Fruit fly (Drosophila melanogaster) whole organism, wandering third instar larva: ENCODE results near the gene eRF1.

Source experiments
- CG9705 ChIP-seq: fragments of 200-800 bp; sonication (Bioruptor generic); optimal IDR thresholded peaks from 2 replicates; lab custom pipeline; 2018; ENCODE audit warnings: missing biosample characterization, mild to moderate bottlenecking, missing genetic modification characterization
- Dfd ChIP-seq: fragments of >200 bp; optimal IDR thresholded peaks from 2 replicates; lab custom pipeline; 2017; ENCODE audit warnings: missing biosample characterization, missing genetic modification characterization
- Dif ChIP-seq: fragments of 200-275, 200-300 bp; sonication (Bioruptor generic); optimal IDR thresholded peaks from 2 replicates; lab custom pipeline; 2018; ENCODE audit warnings: missing biosample characterization, missing genetic modification characterization; ENCODE audit not compliant: partially characterized antibody
- HLH106 ChIP-seq: fragments of 200-800 bp; optimal IDR thresholded peaks from 3 replicates; lab custom pipeline; 2019; ENCODE audit warnings: missing biosample characterization, mild to moderate bottlenecking, missing genetic modification characterization, moderate library complexity
- Hnf4 ChIP-seq: fragments of 200-800 bp; sonication (Bioruptor generic); optimal IDR thresholded peaks from 2 replicates; lab custom pipeline; 2016; ENCODE audit warnings: missing biosample characterization, mild to moderate bottlenecking, missing genetic modification characterization
- Hr78 ChIP-seq: fragments of >200 bp; optimal IDR thresholded peaks from 2 replicates; lab custom pipeline; 2017; ENCODE audit warnings: missing biosample characterization, missing genetic modification characterization
- Hr83 ChIP-seq: fragments of 200-300 bp; sonication (Bioruptor generic); optimal IDR thresholded peaks from 2 replicates; lab custom pipeline; 2016; ENCODE audit warnings: missing biosample characterization, mild to moderate bottlenecking, missing genetic modification characterization, moderate library complexity; ENCODE audit not compliant: poor library complexity, severe bottlenecking
- Jra ChIP-seq: sonication (Bioruptor generic); optimal IDR thresholded peaks from 2 replicates; lab custom pipeline; 2016; ENCODE audit warnings: missing biosample characterization, missing genetic modification characterization
- Myc ChIP-seq: fragments of >200 bp; optimal IDR thresholded peaks from 2 replicates; lab custom pipeline; 2017
- N ChIP-seq: fragments of >200 bp; optimal IDR thresholded peaks from 2 replicates; lab custom pipeline; 2018; ENCODE audit warnings: missing biosample characterization, missing external identifiers, missing genetic modification characterization
- OdsH ChIP-seq: fragments of 200-800 bp; sonication (Bioruptor generic); optimal IDR thresholded peaks from 2 replicates; lab custom pipeline; 2016; ENCODE audit warnings: missing biosample characterization, mild to moderate bottlenecking, missing genetic modification characterization
- Rel ChIP-seq, 2 experiments: fragments of 200-800 bp; sonication (Bioruptor generic) in 1 of 2; optimal IDR thresholded peaks; 2 replicates in 1 of 2; 3 replicates in 1 of 2; lab custom pipeline; 2016 to 2019; ENCODE audit warnings: mild to moderate bottlenecking in 2 of 2, missing biosample characterization in 2 of 2, missing genetic modification characterization in 2 of 2, moderate library complexity in 1 of 2
- Sp1 ChIP-seq: fragments of 200-800 bp; sonication (Bioruptor generic); optimal IDR thresholded peaks from 3 replicates; lab custom pipeline; 2019; ENCODE audit warnings: missing biosample characterization, mild to moderate bottlenecking, missing genetic modification characterization, moderate library complexity
- Vsx2 ChIP-seq: fragments of 200-300, 225-300 bp; sonication (Bioruptor generic); optimal IDR thresholded peaks from 2 replicates; lab custom pipeline; 2018; ENCODE audit warnings: missing biosample characterization, missing genetic modification characterization; ENCODE audit not compliant: partially characterized antibody
- br ChIP-seq: fragments of 200-800 bp; sonication (Bioruptor generic); optimal IDR thresholded peaks from 2 replicates; lab custom pipeline; 2016; ENCODE audit warnings: missing biosample characterization, missing genetic modification characterization
- dl ChIP-seq, 2 experiments: fragments of 175-275, 200-275 bp in 1 of 2; fragments of 200-275 bp in 1 of 2; sonication (Bioruptor generic); optimal IDR thresholded peaks; lab custom pipeline; 2018; ENCODE audit warnings: mild to moderate bottlenecking in 2 of 2, missing biosample characterization in 2 of 2, missing genetic modification characterization in 2 of 2, moderate library complexity in 2 of 2; ENCODE audit not compliant: partially characterized antibody in 2 of 2, insufficient read depth in 1 of 2
- dmrt93B ChIP-seq: fragments of 200-800 bp; sonication (Bioruptor generic); optimal IDR thresholded peaks from 2 replicates; lab custom pipeline; 2018; ENCODE audit warnings: missing biosample characterization, mild to moderate bottlenecking, missing genetic modification characterization
- dsf ChIP-seq: sonication (Bioruptor generic); optimal IDR thresholded peaks from 2 replicates; lab custom pipeline; 2016; ENCODE audit warnings: missing biosample characterization, missing genetic modification characterization, borderline replicate concordance
- ey ChIP-seq: fragments of 200-800 bp; sonication (Bioruptor generic); optimal IDR thresholded peaks from 2 replicates; lab custom pipeline; 2016; ENCODE audit warnings: missing biosample characterization, missing genetic modification characterization
- fru ChIP-seq: fragments of 200-800 bp; sonication (Bioruptor generic); optimal IDR thresholded peaks from 3 replicates; lab custom pipeline; 2016; ENCODE audit warnings: missing biosample characterization, mild to moderate bottlenecking, missing genetic modification characterization
- h ChIP-seq: fragments of 200-800 bp; sonication (Bioruptor generic); optimal IDR thresholded peaks from 3 replicates; lab custom pipeline; 2016; ENCODE audit warnings: missing biosample characterization, mild to moderate bottlenecking, missing genetic modification characterization
- jim ChIP-seq: fragments of 175-275, 200-325 bp; sonication (Bioruptor generic); optimal IDR thresholded peaks from 2 replicates; lab custom pipeline; 2016; ENCODE audit warnings: missing biosample characterization, mild to moderate bottlenecking, missing genetic modification characterization
- lola ChIP-seq: fragments of >200 bp; optimal IDR thresholded peaks from 2 replicates; lab custom pipeline; 2017; ENCODE audit warnings: missing biosample characterization, missing genetic modification characterization
- pan ChIP-seq: fragments of >200 bp; optimal IDR thresholded peaks from 2 replicates; lab custom pipeline; 2017
- psq ChIP-seq: fragments of 200-800 bp; sonication (Bioruptor generic); optimal IDR thresholded peaks from 3 replicates; lab custom pipeline; 2017; ENCODE audit warnings: missing biosample characterization, mild to moderate bottlenecking, missing genetic modification characterization, moderate library complexity
- rgr ChIP-seq: fragments of 200-800 bp; sonication (Bioruptor generic); optimal IDR thresholded peaks from 3 replicates; lab custom pipeline; 2016; ENCODE audit warnings: missing biosample characterization, mild to moderate bottlenecking, missing genetic modification characterization
- sage ChIP-seq: fragments of 200-800 bp; sonication (Bioruptor generic); optimal IDR thresholded peaks from 2 replicates; lab custom pipeline; 2016; ENCODE audit warnings: missing biosample characterization, mild to moderate bottlenecking, missing genetic modification characterization
- sv ChIP-seq: fragments of 200-800 bp; sonication (Bioruptor generic); optimal IDR thresholded peaks from 3 replicates; lab custom pipeline; 2016; ENCODE audit warnings: missing biosample characterization, missing genetic modification characterization
- usp ChIP-seq: fragments of >200 bp; optimal IDR thresholded peaks from 2 replicates; lab custom pipeline; 2017; ENCODE audit warnings: missing biosample characterization, missing genetic modification characterization
- woc ChIP-seq: sonication (Bioruptor generic); optimal IDR thresholded peaks from 2 replicates; lab custom pipeline; 2016; ENCODE audit warnings: missing biosample characterization, mild to moderate bottlenecking, missing genetic modification characterization

The eRF1 gene

DNA sequence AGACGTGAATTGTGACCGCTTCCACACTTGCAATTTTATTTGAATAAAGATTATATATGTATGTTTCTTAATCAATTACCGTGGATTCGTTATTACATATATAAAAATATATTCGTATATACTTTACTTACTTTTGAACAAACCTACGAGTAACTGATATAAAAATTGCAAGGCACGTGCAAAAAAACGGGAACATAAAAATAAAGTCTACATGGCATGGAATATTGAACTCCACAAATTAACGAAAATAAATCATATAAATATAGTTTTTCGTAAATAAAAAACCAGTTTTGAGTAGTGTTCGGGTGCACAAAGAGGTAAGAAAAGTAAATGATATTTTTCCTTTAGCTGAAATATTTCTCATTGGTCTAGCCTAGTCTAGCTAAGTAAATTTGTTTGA, 5.8 kb upstream of the eRF1 start, which contains the start of gene Spn77Bc:
Gene Spn77Bc (plus strand): TSS at position 301 of the 400 bp plus-strand sequence.
- TF ChIP-seq Vsx2 (GFP tag; lab: Kevin White, UChicago): no peak
- TF ChIP-seq Hr78 (GFP tag; lab: Kevin White, UChicago): no peak
- TF ChIP-seq jim (GFP tag; lab: Kevin White, UChicago): no peak
- no peak for TF ChIP-seq sv
- TF ChIP-seq dmrt93B: no peak
- no peak for TF ChIP-seq dl (GFP tag; optimal IDR thresholded peaks at IDR 0.05; lab: Kevin White, UChicago; ENCODE audit: insufficient read depth in 1 of 2, partially characterized antibody in 2 of 2)
- TF ChIP-seq pan (lab: Kevin White, UChicago): no peak
- no peak for TF ChIP-seq usp (GFP tag; lab: Kevin White, UChicago)
- TF ChIP-seq Myc: no peak
- no peak for TF ChIP-seq fru (GFP tag; lab: Kevin White, UChicago)
- no peak for TF ChIP-seq Rel (GFP tag; optimal IDR thresholded peaks at IDR 0.05; lab: Kevin White, UChicago)
- TF ChIP-seq Rel (tag; optimal IDR thresholded peaks at IDR 0.05; lab: Kevin White, UChicago): no peak
- TF ChIP-seq Hr83 (GFP tag; lab: Kevin White, UChicago): no peak
- TF ChIP-seq dsf (GFP tag; lab: Kevin White, UChicago): no peak
- TF ChIP-seq CG9705 (GFP tag; lab: Kevin White, UChicago): no peak
- TF ChIP-seq rgr (GFP tag; lab: Kevin White, UChicago): no peak

DNA sequence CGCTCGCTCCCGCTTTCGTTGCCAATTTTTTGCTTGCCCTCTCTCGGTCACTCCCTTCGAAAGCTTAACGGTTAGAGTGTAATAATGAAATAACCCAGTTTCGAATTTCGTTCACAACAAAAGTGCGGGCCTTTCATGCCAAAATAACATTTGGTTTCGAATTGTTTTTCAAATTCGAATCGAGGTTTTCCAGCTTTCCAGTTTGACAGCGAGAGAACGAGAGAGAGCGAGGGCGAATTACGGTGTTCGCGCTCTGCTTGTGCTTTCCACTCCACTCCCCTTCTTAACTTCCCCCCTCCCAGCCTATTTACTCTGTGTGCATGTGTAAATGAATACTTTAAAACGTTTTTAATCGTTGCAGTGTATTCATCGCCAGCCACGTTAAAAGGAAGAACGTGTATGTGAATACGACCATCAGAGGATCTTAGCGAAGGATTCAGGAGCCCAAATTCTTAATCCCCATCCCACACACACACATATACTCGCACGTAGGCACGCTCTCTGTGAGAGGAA, 482 bp downstream of the eRF1 start:
- TF ChIP-seq br (GFP tag; lab: Kevin White, UChicago) (no peak), Jra (GFP tag; lab: Kevin White, UChicago) (no peak), fru (GFP tag; lab: Kevin White, UChicago) (no peak), woc (GFP tag; lab: Kevin White, UChicago) (no peak), Rel (GFP tag; optimal IDR thresholded peaks at IDR 0.05; lab: Kevin White, UChicago) (no peak), Rel (tag; optimal IDR thresholded peaks at IDR 0.05; lab: Kevin White, UChicago) (peak; percentile 56), Hr78 (GFP tag; lab: Kevin White, UChicago) (no peak), OdsH (GFP tag; lab: Kevin White, UChicago) (peak; percentile 31)

DNA sequence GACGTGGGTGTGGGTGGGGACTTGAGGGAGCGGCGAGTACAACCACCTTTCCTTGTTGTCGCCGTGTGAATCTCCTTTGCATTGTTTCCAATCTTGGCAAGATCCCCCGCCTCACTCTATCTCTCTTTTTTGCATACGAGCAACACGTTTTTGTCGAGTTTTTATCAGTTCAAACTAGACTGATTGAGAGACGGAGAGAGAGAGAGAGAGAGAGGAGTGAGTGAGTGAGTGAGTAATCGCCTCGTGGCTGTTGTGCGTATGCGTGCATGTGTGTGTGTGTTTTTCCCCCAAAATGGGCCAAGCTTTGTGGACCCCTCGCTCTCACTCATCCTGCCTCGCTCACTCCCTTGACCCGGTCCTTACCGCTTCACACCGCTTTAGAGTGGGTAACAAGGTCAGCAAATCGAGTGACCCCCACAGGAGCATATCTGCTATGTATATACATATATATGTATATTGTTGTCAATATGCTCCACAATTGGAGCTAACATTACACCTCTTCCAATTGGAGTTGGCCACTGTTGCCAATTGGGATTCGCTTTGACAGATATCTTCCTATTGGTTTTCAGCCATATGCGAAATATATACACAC, 1.3 kb downstream of the eRF1 start:
- no peak for TF ChIP-seq ey (GFP tag; lab: Kevin White, UChicago)
- TF ChIP-seq dl (GFP tag; optimal IDR thresholded peaks at IDR 0.05; lab: Kevin White, UChicago; ENCODE audit: insufficient read depth in 1 of 2, partially characterized antibody in 2 of 2): peak; percentile 55 to 88
- TF ChIP-seq woc (GFP tag; lab: Kevin White, UChicago): no peak
- TF ChIP-seq HLH106: no peak
- no peak for TF ChIP-seq Rel (GFP tag; optimal IDR thresholded peaks at IDR 0.05; lab: Kevin White, UChicago)
- peak; percentile 100 for TF ChIP-seq Rel (tag; optimal IDR thresholded peaks at IDR 0.05; lab: Kevin White, UChicago)
- TF ChIP-seq Vsx2 (GFP tag; lab: Kevin White, UChicago): peak; percentile 65
- TF ChIP-seq Myc: no peak
- TF ChIP-seq OdsH (GFP tag; lab: Kevin White, UChicago): no peak
- TF ChIP-seq Hr78 (GFP tag; lab: Kevin White, UChicago): no peak
- TF ChIP-seq lola (GFP tag; lab: Kevin White, UChicago): no peak
- TF ChIP-seq h: peak; percentile 3
- TF ChIP-seq sage (GFP tag; lab: Kevin White, UChicago): peak; percentile 6
- peak; percentile 48 for TF ChIP-seq Jra (GFP tag; lab: Kevin White, UChicago)
- TF ChIP-seq Dif (GFP tag; lab: Kevin White, UChicago): peak; percentile 88

DNA sequence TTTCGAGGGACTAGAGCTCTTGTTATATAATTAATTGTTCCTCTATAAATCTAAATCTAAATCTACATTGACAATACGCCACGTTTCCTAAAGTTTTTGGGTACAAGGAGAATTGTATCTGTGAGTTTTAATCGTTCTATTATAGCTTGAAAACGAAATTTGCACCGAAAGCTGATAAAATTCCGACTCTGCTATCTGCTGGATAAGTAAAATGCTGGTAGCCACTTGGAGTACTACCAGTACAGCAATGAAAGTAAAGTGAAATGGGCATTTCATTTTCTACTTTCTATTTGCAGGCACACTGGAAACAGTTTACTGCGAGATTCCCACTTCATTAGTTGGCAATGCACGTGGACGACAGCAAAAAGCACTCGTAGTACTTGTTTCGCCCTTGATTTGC, 5.0 kb downstream of the eRF1 start, which contains the start of gene CG5618:
Gene CG5618 (plus strand): TSS at position 301 of the 400 bp plus-strand sequence.
- TF ChIP-seq N (no peak), psq (GFP tag; lab: Kevin White, UChicago) (no peak), Dfd (no peak), Sp1 (GFP tag; lab: Kevin White, UChicago) (no peak), Hr78 (GFP tag; lab: Kevin White, UChicago) (no peak), pan (lab: Kevin White, UChicago) (no peak), HLH106 (no peak), Hnf4 (GFP tag; lab: Kevin White, UChicago) (no peak), fru (GFP tag; lab: Kevin White, UChicago) (no peak), h (no peak)
